Worm (Caenorhabditis elegans) whole organism, midembryonic: ENCODE data around the gene nhr-92.

Experiments used
- klf-2 ChIP-seq: fragments of 200-800 bp; sonication (Bioruptor generic); conservative IDR thresholded peaks from 2 replicates; pipeline ENCODE4 v1.3.6; 2022; ENCODE audit warnings: missing genetic modification reagents, missing genetic modification characterization, missing compliant biosample characterization
- med-1 ChIP-seq: sonication (generic microtip); optimal IDR thresholded peaks from 2 replicates; lab custom pipeline; 2017; ENCODE audit warnings: missing genetic modification characterization, mild to moderate bottlenecking, missing compliant biosample characterization, antibody characterized with exemption, missing genetic modification reagents; ENCODE audit not compliant: insufficient read depth
- ref-1 ChIP-seq: fragments of 200-800 bp; sonication (Bioruptor generic); conservative IDR thresholded peaks from 2 replicates; pipeline ENCODE4 v1.3.6; 2022; ENCODE audit warnings: missing genetic modification reagents, missing genetic modification characterization, missing compliant biosample characterization
- tab-1 ChIP-seq: fragments of 200-800 bp; sonication (Bioruptor generic); IDR thresholded peaks from 2 replicates; pipeline ENCODE4 v1.3.6; 2022; ENCODE audit warnings: missing genetic modification characterization, missing compliant biosample characterization

ce11 chrIV:1649794-1650193 is 29.9 kb downstream of the nhr-92 start:
- TF ChIP-seq ref-1 = no peak
- TF ChIP-seq klf-2 = no peak
- TF ChIP-seq med-1 (GFP tag; lab: Kevin White, UChicago) = no peak
- no peak for TF ChIP-seq tab-1
